Fruit fly (Drosophila melanogaster) whole organism, embryonic: ENCODE measurements around the gene CG10348.

Source experiments
- Ada2b ChIP-seq: fragments of 200-800 bp; sonication (Bioruptor generic); IDR thresholded peaks from 2 replicates; pipeline ENCODE4 v1.3.6; 2022; ENCODE audit warnings: missing biosample characterization, missing genetic modification characterization
- Antp ChIP-seq: fragments of 200-800 bp; sonication (Bioruptor generic); optimal IDR thresholded peaks from 3 replicates; lab custom pipeline; 2016; ENCODE audit warnings: missing biosample characterization, missing genetic modification characterization
- Atf6 ChIP-seq: fragments of 200-800 bp; sonication (Bioruptor generic); IDR thresholded peaks from 2 replicates; pipeline ENCODE4 v1.3.6; 2022; ENCODE audit warnings: missing biosample characterization, missing genetic modification characterization
- CG12155 ChIP-seq: fragments of 200-800 bp; sonication (Bioruptor generic); optimal IDR thresholded peaks from 3 replicates; lab custom pipeline; 2016; ENCODE audit warnings: missing biosample characterization, missing genetic modification characterization
- CG12769 ChIP-seq: fragments of 200-800 bp; sonication (Bioruptor generic); optimal IDR thresholded peaks from 2 replicates; lab custom pipeline; 2019; ENCODE audit warnings: missing biosample characterization, mild to moderate bottlenecking, missing genetic modification characterization, moderate library complexity
- CG13296 ChIP-seq: fragments of 200-800 bp; sonication (Bioruptor generic); optimal IDR thresholded peaks from 3 replicates; lab custom pipeline; 2018; ENCODE audit warnings: missing biosample characterization, mild to moderate bottlenecking, missing genetic modification characterization
- CG13424 ChIP-seq: fragments of 200-800 bp; sonication (Bioruptor generic); optimal IDR thresholded peaks from 2 replicates; lab custom pipeline; 2019; ENCODE audit warnings: missing biosample characterization, mild to moderate bottlenecking, missing genetic modification characterization, moderate library complexity
- CG14860 ChIP-seq: fragments of 200-800 bp; sonication (Bioruptor generic); IDR thresholded peaks from 3 replicates; pipeline ENCODE4 v1.3.6; 2022; ENCODE audit warnings: missing biosample characterization, missing genetic modification characterization; ENCODE audit not compliant: partially characterized antibody
- CG15696 ChIP-seq: fragments of 200-800 bp; sonication (Bioruptor generic); optimal IDR thresholded peaks from 2 replicates; lab custom pipeline; 2019; ENCODE audit warnings: missing biosample characterization, mild to moderate bottlenecking, missing genetic modification characterization, moderate library complexity
- CG18599 ChIP-seq: fragments of 200-800 bp; sonication (Bioruptor generic); optimal IDR thresholded peaks from 3 replicates; lab custom pipeline; 2017; ENCODE audit warnings: missing biosample characterization, missing genetic modification characterization, mild to moderate bottlenecking, moderate library complexity, missing genetic modification reagents
- CG2116 ChIP-seq: fragments of 200-800 bp; sonication (Bioruptor generic); optimal IDR thresholded peaks from 3 replicates; lab custom pipeline; 2018; ENCODE audit warnings: missing biosample characterization, mild to moderate bottlenecking, missing genetic modification characterization
- CG2120 ChIP-seq: fragments of 200-800 bp; sonication (Bioruptor generic); optimal IDR thresholded peaks from 3 replicates; lab custom pipeline; 2016; ENCODE audit warnings: missing biosample characterization, missing genetic modification characterization
- CG31441 ChIP-seq: fragments of 200-800 bp; sonication (Bioruptor generic); IDR thresholded peaks from 2 replicates; pipeline ENCODE4 v1.3.6; 2022; ENCODE audit warnings: missing biosample characterization, missing genetic modification characterization
- CG4707 ChIP-seq: fragments of 200-800 bp; sonication (Bioruptor generic); optimal IDR thresholded peaks from 2 replicates; lab custom pipeline; 2018; ENCODE audit warnings: missing biosample characterization, mild to moderate bottlenecking, missing genetic modification characterization, moderate library complexity
- CG4730 ChIP-seq: fragments of 200-800 bp; sonication (Bioruptor generic); IDR thresholded peaks from 2 replicates; pipeline ENCODE4 v1.3.6; 2022; ENCODE audit warnings: missing biosample characterization, missing genetic modification characterization
- CG4820 ChIP-seq: fragments of 200-800 bp; sonication (Bioruptor generic); optimal IDR thresholded peaks from 3 replicates; lab custom pipeline; 2016; ENCODE audit warnings: missing biosample characterization, missing genetic modification characterization
- CG6254 ChIP-seq: fragments of 200-800 bp; sonication (Bioruptor generic); optimal IDR thresholded peaks from 3 replicates; lab custom pipeline; 2017; ENCODE audit warnings: mild to moderate bottlenecking, missing biosample characterization, missing genetic modification reagents, missing genetic modification characterization
- CG6272 ChIP-seq: fragments of 200-800 bp; sonication (Bioruptor generic); IDR thresholded peaks from 2 replicates; pipeline ENCODE4 v1.3.6; 2022; ENCODE audit warnings: missing biosample characterization, missing genetic modification characterization
- CG7357 ChIP-seq: fragments of 200-800 bp; sonication (Bioruptor generic); IDR thresholded peaks from 3 replicates; pipeline ENCODE4 v1.3.6; 2022; ENCODE audit warnings: missing biosample characterization, missing genetic modification characterization
- CG8924 ChIP-seq: fragments of 200-800 bp; optimal IDR thresholded peaks from 3 replicates; lab custom pipeline; 2019; ENCODE audit warnings: missing biosample characterization, mild to moderate bottlenecking, missing genetic modification characterization, moderate library complexity
- CG9797 ChIP-seq: fragments of 200-800 bp; sonication (Bioruptor generic); optimal IDR thresholded peaks from 3 replicates; lab custom pipeline; 2018; ENCODE audit warnings: missing biosample characterization, mild to moderate bottlenecking, missing genetic modification characterization
- CG9876 ChIP-seq: fragments of 200-800 bp; sonication (Bioruptor generic); optimal IDR thresholded peaks from 2 replicates; lab custom pipeline; 2016; ENCODE audit warnings: missing biosample characterization, missing genetic modification characterization
- Dp ChIP-seq: fragments of 200-800 bp; sonication (Bioruptor generic); optimal IDR thresholded peaks from 2 replicates; lab custom pipeline; 2018; ENCODE audit warnings: missing biosample characterization, mild to moderate bottlenecking, missing genetic modification characterization, moderate library complexity
- E2f2 ChIP-seq: fragments of 200-800 bp; sonication (Bioruptor generic); IDR thresholded peaks from 2 replicates; pipeline ENCODE4 v1.3.6; 2022; ENCODE audit warnings: missing biosample characterization, missing genetic modification characterization
- Ets97D ChIP-seq: fragments of 200-800 bp; sonication (Bioruptor generic); optimal IDR thresholded peaks from 3 replicates; lab custom pipeline; 2016; ENCODE audit warnings: missing biosample characterization, missing genetic modification characterization
- H2.0 ChIP-seq: fragments of 200-800 bp; sonication (Bioruptor generic); IDR thresholded peaks from 2 replicates; pipeline ENCODE4 v1.3.6; 2022; ENCODE audit warnings: missing biosample characterization, missing genetic modification characterization
- Hmr ChIP-seq: fragments of 200-800 bp; sonication (Bioruptor generic); optimal IDR thresholded peaks from 3 replicates; lab custom pipeline; 2017; ENCODE audit warnings: mild to moderate bottlenecking, missing biosample characterization, missing genetic modification reagents, missing genetic modification characterization
- Hr51 ChIP-seq, 2 experiments: fragments of 200-800 bp; sonication (Bioruptor generic); optimal IDR thresholded peaks; 2 replicates in 1 of 2; 3 replicates in 1 of 2; lab custom pipeline; 2016 to 2018; ENCODE audit warnings: missing biosample characterization in 2 of 2, missing genetic modification characterization in 2 of 2, mild to moderate bottlenecking in 1 of 2, moderate library complexity in 1 of 2
- Meics ChIP-seq: fragments of 200-800 bp; sonication (Bioruptor generic); optimal IDR thresholded peaks from 2 replicates; lab custom pipeline; 2017; ENCODE audit warnings: missing biosample characterization, mild to moderate bottlenecking, missing genetic modification characterization
- Neu2 ChIP-seq: fragments of 200-800 bp; sonication (Bioruptor generic); optimal IDR thresholded peaks from 3 replicates; lab custom pipeline; 2016; ENCODE audit warnings: missing biosample characterization, missing genetic modification characterization, borderline replicate concordance
- Trl ChIP-seq, 3 experiments: fragments of >200 bp in 2 of 3; fragments of 200-800 bp in 1 of 3; sonication (Bioruptor generic) in 1 of 3; optimal IDR thresholded peaks; 2 replicates in 1 of 3; 3 replicates in 2 of 3; lab custom pipeline; 2016 to 2017; ENCODE audit warnings: missing biosample characterization in 1 of 3, missing genetic modification characterization in 1 of 3
- ase ChIP-seq: fragments of 200-800 bp; sonication (Bioruptor generic); IDR thresholded peaks from 3 replicates; pipeline ENCODE4 v1.3.6; 2022; ENCODE audit warnings: missing biosample characterization, missing genetic modification characterization
- bbx ChIP-seq: fragments of 200-800 bp; sonication (Bioruptor generic); IDR thresholded peaks from 2 replicates; pipeline ENCODE4 v1.3.6; 2022; ENCODE audit warnings: missing biosample characterization, missing genetic modification characterization; ENCODE audit not compliant: partially characterized antibody
- bcd ChIP-seq: fragments of 200-800 bp; sonication (Bioruptor generic); optimal IDR thresholded peaks from 2 replicates; lab custom pipeline; 2017; ENCODE audit warnings: missing biosample characterization, mild to moderate bottlenecking, missing genetic modification characterization
- bsh ChIP-seq, 2 experiments: fragments of 200-800 bp; sonication (Bioruptor generic); optimal IDR thresholded peaks; 2 replicates each; lab custom pipeline; 2017 to 2018; ENCODE audit warnings: mild to moderate bottlenecking in 2 of 2, missing biosample characterization in 2 of 2, missing genetic modification characterization in 2 of 2, moderate library complexity in 1 of 2
- chif ChIP-seq, 2 experiments: fragments of 200-800 bp; sonication (Bioruptor generic); optimal IDR thresholded peaks; 3 replicates each; lab custom pipeline; 2016; ENCODE audit warnings: missing biosample characterization in 2 of 2, missing genetic modification characterization in 2 of 2
- croc ChIP-seq: fragments of 200-800 bp; sonication (Bioruptor generic); conservative IDR thresholded peaks from 3 replicates; pipeline ENCODE4 v1.3.6; 2022; ENCODE audit warnings: missing biosample characterization, missing genetic modification characterization
- ems ChIP-seq: fragments of 200-800 bp; sonication (Bioruptor generic); optimal IDR thresholded peaks from 3 replicates; lab custom pipeline; 2016; ENCODE audit warnings: missing biosample characterization, missing genetic modification characterization
- en ChIP-seq: fragments of 200-800 bp; sonication (Bioruptor generic); optimal IDR thresholded peaks from 2 replicates; lab custom pipeline; 2016; ENCODE audit warnings: missing biosample characterization, missing genetic modification characterization
- eve ChIP-seq, 2 experiments: fragments of >200 bp; optimal IDR thresholded peaks; 2 replicates each; lab custom pipeline; 2017; ENCODE audit warnings: missing biosample characterization in 2 of 2, missing genetic modification characterization in 2 of 2
- hbn ChIP-seq: fragments of 200-800 bp; sonication (Bioruptor generic); IDR thresholded peaks from 2 replicates; pipeline ENCODE4 v1.3.6; 2022; ENCODE audit warnings: missing biosample characterization, missing genetic modification characterization; ENCODE audit not compliant: partially characterized antibody
- inv ChIP-seq: fragments of 200-800 bp; sonication (Bioruptor generic); IDR thresholded peaks from 2 replicates; pipeline ENCODE4 v1.3.6; 2022; ENCODE audit warnings: missing biosample characterization, missing genetic modification characterization; ENCODE audit not compliant: partially characterized antibody
- jing ChIP-seq: fragments of 200-800 bp; sonication (Bioruptor generic); optimal IDR thresholded peaks from 2 replicates; lab custom pipeline; 2018; ENCODE audit warnings: missing biosample characterization, mild to moderate bottlenecking, missing genetic modification characterization
- ken ChIP-seq: fragments of 200-800 bp; sonication (Bioruptor generic); IDR thresholded peaks from 3 replicates; pipeline ENCODE4 v1.3.6; 2022; ENCODE audit warnings: missing biosample characterization, missing genetic modification characterization
- lbe ChIP-seq: fragments of 200-800 bp; sonication (Bioruptor generic); optimal IDR thresholded peaks from 2 replicates; lab custom pipeline; 2016; ENCODE audit warnings: missing biosample characterization, mild to moderate bottlenecking, missing genetic modification characterization
- org-1 ChIP-seq: fragments of 200-800 bp; sonication (Bioruptor generic); optimal IDR thresholded peaks from 2 replicates; lab custom pipeline; 2017; ENCODE audit warnings: missing biosample characterization, missing genetic modification characterization
- psq ChIP-seq: fragments of 200-800 bp; sonication (Bioruptor generic); optimal IDR thresholded peaks from 2 replicates; lab custom pipeline; 2017; ENCODE audit warnings: missing biosample characterization, missing genetic modification characterization
- usp ChIP-seq: fragments of >200 bp; optimal IDR thresholded peaks from 2 replicates; lab custom pipeline; 2017; ENCODE audit warnings: missing biosample characterization, missing genetic modification characterization
- vfl ChIP-seq: fragments of 200-800 bp; sonication (Bioruptor generic); optimal IDR thresholded peaks from 2 replicates; lab custom pipeline; 2016; ENCODE audit warnings: missing biosample characterization, missing genetic modification characterization
- zen ChIP-seq: fragments of 200-800 bp; sonication (Bioruptor generic); optimal IDR thresholded peaks from 3 replicates; lab custom pipeline; 2018; ENCODE audit warnings: missing biosample characterization, mild to moderate bottlenecking, missing genetic modification characterization, moderate library complexity

CG10348 gene

DNA sequence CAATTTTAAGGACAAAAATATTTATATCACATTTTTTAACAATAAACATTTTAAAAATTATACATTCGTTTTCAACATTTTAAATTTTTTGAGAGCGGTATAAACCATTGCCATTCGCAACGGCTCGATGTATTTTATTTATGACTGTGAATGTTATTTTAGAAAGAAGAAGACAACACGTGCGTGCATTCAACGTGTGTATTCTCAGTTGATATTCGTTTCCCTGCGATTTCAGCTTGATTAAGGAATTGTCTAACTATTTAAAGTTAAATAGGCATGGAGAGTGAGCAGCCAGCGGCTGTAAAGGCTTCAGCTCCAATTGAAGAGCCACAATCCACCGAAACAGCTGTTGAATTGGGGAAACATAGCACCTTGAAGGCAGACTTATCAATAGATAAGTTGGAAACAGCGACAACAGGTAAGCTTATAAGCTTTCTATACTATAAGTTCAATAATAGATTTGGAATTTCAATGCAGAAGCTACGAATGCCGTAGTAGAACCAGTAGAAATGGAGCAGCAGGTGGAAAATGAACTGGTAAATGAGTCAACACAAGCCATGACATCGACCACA, 33.7 kb downstream of the CG10348 start, which contains the start of gene CG10341 (continued):
- TF ChIP-seq bcd (GFP tag; lab: Kevin White, UChicago) (no peak), eve (GFP tag; optimal IDR thresholded peaks at IDR 0.05; lab: Kevin White, UChicago) (no peak), ken (GFP tag; lab: Robert Waterston, UW) (no peak), CG14860 (GFP tag; lab: Robert Waterston, UW) (no peak), CG18599 (GFP tag; lab: Kevin White, UChicago) (no peak), inv (no peak), Ada2b (GFP tag; lab: Robert Waterston, UW) (no peak), vfl (no peak), Antp (no peak), bbx (GFP tag; lab: Robert Waterston, UW) (no peak), chif (GFP tag; optimal IDR thresholded peaks at IDR 0.05; lab: Kevin White, UChicago) (no peak), H2.0 (GFP tag; lab: Robert Waterston, UW) (no peak), bsh (GFP tag; optimal IDR thresholded peaks at IDR 0.05; lab: Kevin White, UChicago) (no peak), CG8924 (tag; lab: Kevin White, UChicago) (no peak), CG4707 (GFP tag; lab: Kevin White, UChicago) (no peak), CG9876 (GFP tag; lab: Kevin White, UChicago) (no peak), Neu2 (GFP tag; lab: Kevin White, UChicago) (no peak), Meics (no peak), psq (GFP tag; lab: Kevin White, UChicago) (no peak), CG15696 (tag; lab: Kevin White, UChicago) (no peak), Hmr (GFP tag; lab: Kevin White, UChicago) (no peak), en (GFP tag; lab: Kevin White, UChicago) (no peak), zen (tag; lab: Kevin White, UChicago) (no peak), org-1 (GFP tag; lab: Kevin White, UChicago) (no peak), croc (no peak), lbe (GFP tag; lab: Kevin White, UChicago) (peak; percentile 20), CG2116 (GFP tag; lab: Kevin White, UChicago) (peak; percentile 9), Atf6 (no peak), ems (GFP tag; lab: Kevin White, UChicago) (no peak), usp (GFP tag; lab: Kevin White, UChicago) (no peak), CG12155 (GFP tag; lab: Kevin White, UChicago) (no peak), hbn (GFP tag; lab: Robert Waterston, UW) (no peak), Hr51 (GFP tag; optimal IDR thresholded peaks at IDR 0.05; lab: Kevin White, UChicago) (no peak), CG31441 (GFP tag; lab: Robert Waterston, UW) (no peak), CG6254 (GFP tag; lab: Kevin White, UChicago) (no peak), CG12769 (tag; lab: Kevin White, UChicago) (no peak), CG4730 (no peak), CG6272 (GFP tag; lab: Robert Waterston, UW) (no peak), CG9797 (GFP tag; lab: Kevin White, UChicago) (no peak), CG2120 (GFP tag; lab: Kevin White, UChicago) (no peak), CG13296 (GFP tag; lab: Kevin White, UChicago) (no peak), CG7357 (GFP tag; lab: Robert Waterston, UW) (no peak), E2f2 (GFP tag; lab: Robert Waterston, UW) (peak; percentile 88), CG13424 (tag; lab: Kevin White, UChicago) (no peak), CG4820 (GFP tag; lab: Kevin White, UChicago) (no peak), Trl (optimal IDR thresholded peaks at IDR 0.05; lab: Kevin White, UChicago) (no peak), Trl (GFP tag; optimal IDR thresholded peaks at IDR 0.05; lab: Kevin White, UChicago) (no peak), Dp (GFP tag; lab: Kevin White, UChicago) (peak; percentile 86), ase (GFP tag; lab: Robert Waterston, UW) (no peak), Ets97D (GFP tag; lab: Kevin White, UChicago) (peak; percentile 16), jing (GFP tag; lab: Kevin White, UChicago) (no peak)
